Fruit fly (Drosophila melanogaster) whole organism, embryonic: Measurements from ENCODE around the gene armi.

Source experiments
- Ada2b ChIP-seq: fragments of 200-800 bp; sonication (Bioruptor generic); IDR thresholded peaks from 2 replicates; pipeline ENCODE4 v1.3.6; 2022; ENCODE audit warnings: missing biosample characterization, missing genetic modification characterization
- Bdp1 ChIP-seq: fragments of 200-800 bp; sonication (Bioruptor generic); optimal IDR thresholded peaks from 3 replicates; lab custom pipeline; 2016; ENCODE audit warnings: missing biosample characterization, missing genetic modification characterization
- Bgb ChIP-seq: fragments of 200-800 bp; sonication (Bioruptor generic); IDR thresholded peaks from 2 replicates; pipeline ENCODE4 v1.3.6; 2022; ENCODE audit warnings: missing biosample characterization, missing genetic modification characterization; ENCODE audit not compliant: partially characterized antibody
- Blimp-1 ChIP-seq: fragments of 200-800 bp; sonication (Bioruptor generic); optimal IDR thresholded peaks from 3 replicates; lab custom pipeline; 2018; ENCODE audit warnings: missing biosample characterization, missing genetic modification characterization, mild to moderate bottlenecking, moderate library complexity, missing genetic modification reagents
- CG12071 ChIP-seq: fragments of 200-800 bp; sonication (Bioruptor generic); optimal IDR thresholded peaks from 3 replicates; lab custom pipeline; 2018; ENCODE audit warnings: missing biosample characterization, mild to moderate bottlenecking, missing genetic modification characterization
- CG12299 ChIP-seq: fragments of 200-800 bp; sonication (Bioruptor generic); optimal IDR thresholded peaks from 2 replicates; lab custom pipeline; 2018; ENCODE audit warnings: missing biosample characterization, mild to moderate bottlenecking, missing genetic modification characterization
- CG13123 ChIP-seq: fragments of 200-800 bp; sonication (Bioruptor generic); optimal IDR thresholded peaks from 2 replicates; lab custom pipeline; 2016; ENCODE audit warnings: missing biosample characterization, missing genetic modification characterization
- CG13624 ChIP-seq: fragments of 200-800 bp; sonication (Bioruptor generic); optimal IDR thresholded peaks from 2 replicates; lab custom pipeline; 2016; ENCODE audit warnings: missing biosample characterization, missing genetic modification characterization
- CG15269 ChIP-seq: fragments of 200-800 bp; sonication (Bioruptor generic); optimal IDR thresholded peaks from 2 replicates; lab custom pipeline; 2018; ENCODE audit warnings: missing biosample characterization, mild to moderate bottlenecking, missing genetic modification characterization, moderate library complexity
- CG15514 ChIP-seq: fragments of 200-800 bp; sonication (Bioruptor generic); optimal IDR thresholded peaks from 3 replicates; lab custom pipeline; 2017; ENCODE audit warnings: missing biosample characterization, missing genetic modification characterization, mild to moderate bottlenecking, moderate library complexity, missing genetic modification reagents
- CG17385 ChIP-seq: fragments of 200-800 bp; sonication (Bioruptor generic); optimal IDR thresholded peaks from 3 replicates; lab custom pipeline; 2018; ENCODE audit warnings: missing biosample characterization, mild to moderate bottlenecking, missing genetic modification characterization
- CG42726 ChIP-seq: fragments of 200-800 bp; sonication (Bioruptor generic); IDR thresholded peaks from 2 replicates; pipeline ENCODE4 v1.3.6; 2022; ENCODE audit warnings: missing biosample characterization, missing genetic modification characterization; ENCODE audit not compliant: partially characterized antibody
- CG8281 ChIP-seq: fragments of 200-800 bp; sonication (Bioruptor generic); optimal IDR thresholded peaks from 2 replicates; lab custom pipeline; 2018; ENCODE audit warnings: missing biosample characterization, mild to moderate bottlenecking, missing genetic modification characterization, moderate library complexity
- CG8359 ChIP-seq: fragments of 200-800 bp; sonication (Bioruptor generic); optimal IDR thresholded peaks from 2 replicates; lab custom pipeline; 2017; ENCODE audit warnings: missing biosample characterization, mild to moderate bottlenecking, missing genetic modification characterization, borderline replicate concordance
- CG9437 ChIP-seq: fragments of 200-800 bp; sonication (Bioruptor generic); optimal IDR thresholded peaks from 2 replicates; lab custom pipeline; 2018; ENCODE audit warnings: missing biosample characterization, mild to moderate bottlenecking, missing genetic modification characterization
- CG9932 ChIP-seq: fragments of 200-800 bp; sonication (Bioruptor generic); IDR thresholded peaks from 2 replicates; pipeline ENCODE4 v1.3.6; 2022; ENCODE audit warnings: missing biosample characterization, missing genetic modification characterization
- Doc3 ChIP-seq: fragments of 200-800 bp; sonication (Bioruptor generic); IDR thresholded peaks from 3 replicates; pipeline ENCODE4 v1.3.6; 2022; ENCODE audit warnings: missing biosample characterization, missing genetic modification characterization; ENCODE audit not compliant: partially characterized antibody
- Dp ChIP-seq: fragments of 200-800 bp; sonication (Bioruptor generic); optimal IDR thresholded peaks from 2 replicates; lab custom pipeline; 2018; ENCODE audit warnings: missing biosample characterization, mild to moderate bottlenecking, missing genetic modification characterization, moderate library complexity
- E2f2 ChIP-seq: fragments of 200-800 bp; sonication (Bioruptor generic); IDR thresholded peaks from 2 replicates; pipeline ENCODE4 v1.3.6; 2022; ENCODE audit warnings: missing biosample characterization, missing genetic modification characterization
- Ets65A ChIP-seq: fragments of 200-800 bp; sonication (Bioruptor generic); peaks from one replicate; lab custom pipeline; 2016; ENCODE audit warnings: missing biosample characterization, missing genetic modification characterization
- Fer2 ChIP-seq: fragments of 200-800 bp; sonication (Bioruptor generic); optimal IDR thresholded peaks from 2 replicates; lab custom pipeline; 2018; ENCODE audit warnings: missing biosample characterization, mild to moderate bottlenecking, missing genetic modification characterization, moderate library complexity
- H2.0 ChIP-seq: fragments of 200-800 bp; sonication (Bioruptor generic); IDR thresholded peaks from 2 replicates; pipeline ENCODE4 v1.3.6; 2022; ENCODE audit warnings: missing biosample characterization, missing genetic modification characterization
- Hey ChIP-seq: fragments of 200-800 bp; sonication (Bioruptor generic); optimal IDR thresholded peaks from 3 replicates; lab custom pipeline; 2018; ENCODE audit warnings: missing biosample characterization, mild to moderate bottlenecking, missing genetic modification characterization
- Hr39 ChIP-seq: fragments of >200 bp; optimal IDR thresholded peaks from 2 replicates; lab custom pipeline; 2017
- Lhr ChIP-seq: fragments of 200-800 bp; sonication (Bioruptor generic); optimal IDR thresholded peaks from 3 replicates; lab custom pipeline; 2017; ENCODE audit warnings: mild to moderate bottlenecking, missing biosample characterization, missing genetic modification reagents, missing genetic modification characterization
- Neu2 ChIP-seq: fragments of 200-800 bp; sonication (Bioruptor generic); optimal IDR thresholded peaks from 3 replicates; lab custom pipeline; 2016; ENCODE audit warnings: missing biosample characterization, missing genetic modification characterization, borderline replicate concordance
- Trl ChIP-seq, 3 experiments: fragments of >200 bp in 2 of 3; fragments of 200-800 bp in 1 of 3; sonication (Bioruptor generic) in 1 of 3; optimal IDR thresholded peaks; 2 replicates in 1 of 3; 3 replicates in 2 of 3; lab custom pipeline; 2016 to 2017; ENCODE audit warnings: missing biosample characterization in 1 of 3, missing genetic modification characterization in 1 of 3
- Usf ChIP-seq: fragments of 200-800 bp; sonication (Bioruptor generic); optimal IDR thresholded peaks from 2 replicates; lab custom pipeline; 2017; ENCODE audit warnings: missing genotype, missing biosample characterization, missing genetic modification characterization
- Vsx1 ChIP-seq: fragments of 200-800 bp; sonication (Bioruptor generic); optimal IDR thresholded peaks from 2 replicates; lab custom pipeline; 2017; ENCODE audit warnings: missing biosample characterization, mild to moderate bottlenecking, missing genetic modification characterization, missing genetic modification reagents
- ab ChIP-seq: fragments of 200-800 bp; sonication (Bioruptor generic); optimal IDR thresholded peaks from 2 replicates; lab custom pipeline; 2016; ENCODE audit warnings: missing biosample characterization, missing genetic modification characterization
- ara ChIP-seq: fragments of 200-800 bp; sonication (Bioruptor generic); IDR thresholded peaks from 2 replicates; pipeline ENCODE4 v1.3.6; 2022; ENCODE audit warnings: missing biosample characterization, missing genetic modification characterization
- bigmax ChIP-seq: fragments of 200-800 bp; sonication (Bioruptor generic); optimal IDR thresholded peaks from 2 replicates; lab custom pipeline; 2018; ENCODE audit warnings: missing biosample characterization, mild to moderate bottlenecking, missing genetic modification characterization
- ci ChIP-seq: fragments of 200-800 bp; sonication (Bioruptor generic); IDR thresholded peaks from 3 replicates; pipeline ENCODE4 v1.3.6; 2022; ENCODE audit warnings: missing biosample characterization, missing genetic modification characterization
- disco-r ChIP-seq: fragments of 200-800 bp; sonication (Bioruptor generic); optimal IDR thresholded peaks from 2 replicates; lab custom pipeline; 2016; ENCODE audit warnings: missing biosample characterization, missing genetic modification characterization
- dpn ChIP-seq, 2 experiments: fragments of 200-800 bp; sonication (Bioruptor generic); optimal IDR thresholded peaks; 3 replicates each; lab custom pipeline; 2016; ENCODE audit warnings: missing biosample characterization in 2 of 2, missing genetic modification characterization in 2 of 2
- gsb ChIP-seq: fragments of 200-800 bp; sonication (Bioruptor generic); IDR thresholded peaks from 2 replicates; pipeline ENCODE4 v1.3.6; 2022; ENCODE audit warnings: missing biosample characterization, missing genetic modification characterization
- nerfin-2 ChIP-seq: fragments of 200-800 bp; sonication (Bioruptor generic); IDR thresholded peaks from 2 replicates; pipeline ENCODE4 v1.3.6; 2022; ENCODE audit warnings: missing biosample characterization, missing genetic modification characterization; ENCODE audit not compliant: partially characterized antibody
- odd ChIP-seq: fragments of 200-800 bp; sonication (Bioruptor generic); optimal IDR thresholded peaks from 2 replicates; lab custom pipeline; 2017; ENCODE audit warnings: missing biosample characterization, mild to moderate bottlenecking, missing genetic modification characterization
- phol ChIP-seq: fragments of 200-800 bp; sonication (Bioruptor generic); optimal IDR thresholded peaks from 3 replicates; lab custom pipeline; 2018; ENCODE audit warnings: missing biosample characterization, mild to moderate bottlenecking, missing genetic modification characterization, moderate library complexity
- prd ChIP-seq, 3 experiments: fragments of >200 bp in 2 of 3; fragments of 200-800 bp in 1 of 3; sonication (Bioruptor generic) in 1 of 3; optimal IDR thresholded peaks in 2 of 3; IDR thresholded peaks in 1 of 3; 2 replicates in 2 of 3; 3 replicates in 1 of 3; pipeline versions ENCODE4 v1.3.6 to Lab custom; 2017 to 2022; ENCODE audit warnings: missing biosample characterization in 1 of 3, missing genetic modification characterization in 1 of 3
- run ChIP-seq: fragments of 200-800 bp; sonication (Bioruptor generic); optimal IDR thresholded peaks from 3 replicates; lab custom pipeline; 2018; ENCODE audit warnings: missing biosample characterization, mild to moderate bottlenecking, missing genetic modification characterization
- schlank ChIP-seq: fragments of 200-800 bp; sonication (Bioruptor generic); optimal IDR thresholded peaks from 2 replicates; lab custom pipeline; 2018; ENCODE audit warnings: missing biosample characterization, mild to moderate bottlenecking, missing genetic modification characterization
- slp2 ChIP-seq: fragments of 200-800 bp; sonication (Bioruptor generic); optimal IDR thresholded peaks from 2 replicates; lab custom pipeline; 2016; ENCODE audit warnings: missing biosample characterization, missing genetic modification characterization
- tap ChIP-seq: fragments of 200-800 bp; optimal IDR thresholded peaks from 3 replicates; lab custom pipeline; 2019; ENCODE audit warnings: missing biosample characterization, mild to moderate bottlenecking, missing genetic modification characterization, moderate library complexity
- toy ChIP-seq: fragments of 200-800 bp; sonication (Bioruptor generic); IDR thresholded peaks from 2 replicates; pipeline ENCODE4 v1.3.6; 2022; ENCODE audit warnings: missing biosample characterization, missing genetic modification characterization
- trem ChIP-seq: fragments of 200-800 bp; optimal IDR thresholded peaks from 3 replicates; lab custom pipeline; 2019; ENCODE audit warnings: missing biosample characterization, mild to moderate bottlenecking, missing genetic modification characterization, moderate library complexity
- tx ChIP-seq: fragments of 200-800 bp; sonication (Bioruptor generic); optimal IDR thresholded peaks from 2 replicates; lab custom pipeline; 2016; ENCODE audit warnings: missing biosample characterization, missing genetic modification characterization
- zen2 ChIP-seq: fragments of 200-800 bp; sonication (Bioruptor generic); IDR thresholded peaks from 3 replicates; pipeline ENCODE4 v1.3.6; 2022; ENCODE audit warnings: missing biosample characterization, missing genetic modification characterization; ENCODE audit not compliant: partially characterized antibody

armi gene

DNA sequence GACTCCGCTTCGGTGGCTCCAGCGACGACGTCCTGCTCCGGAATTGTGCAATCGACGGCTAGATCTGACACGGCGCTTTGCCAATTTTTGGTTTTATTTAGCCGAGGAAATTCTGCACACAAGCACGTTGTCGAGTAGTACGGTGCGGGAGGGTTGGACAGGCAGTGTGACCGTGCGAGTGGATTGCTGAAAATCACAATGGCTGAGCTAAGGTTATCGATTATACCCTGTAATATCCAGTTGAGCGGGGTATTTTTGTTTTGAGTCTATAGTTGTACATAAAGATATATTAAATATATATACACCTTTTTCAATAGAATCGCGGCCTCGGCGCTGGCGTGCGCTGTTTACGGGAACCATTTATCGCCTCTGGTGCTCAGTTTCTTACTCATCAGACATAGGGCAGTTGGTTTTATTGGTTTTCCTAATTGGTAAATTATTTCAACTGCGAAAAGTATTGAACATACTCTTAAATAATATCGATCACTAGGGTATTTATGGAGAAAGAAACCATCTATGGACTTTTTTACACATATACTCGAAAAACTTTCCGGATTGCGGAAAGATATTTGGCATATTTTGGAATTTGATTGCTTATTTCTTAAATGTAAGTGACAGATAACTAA lies 602 bp upstream of the armi start, which contains the start of gene eIF5B (continued):
- TF ChIP-seq Neu2 (GFP tag; lab: Kevin White, UChicago) (no peak), CG12071 (GFP tag; lab: Kevin White, UChicago) (peak; percentile 7), tx (GFP tag; lab: Kevin White, UChicago) (no peak), dpn (GFP tag; optimal IDR thresholded peaks at IDR 0.05; lab: Kevin White, UChicago) (peak; percentile 57 to 77), CG13624 (GFP tag; lab: Kevin White, UChicago) (peak; percentile 40), Vsx1 (GFP tag; lab: Kevin White, UChicago) (no peak), Trl (optimal IDR thresholded peaks at IDR 0.05; lab: Kevin White, UChicago) (no peak), Trl (GFP tag; optimal IDR thresholded peaks at IDR 0.05; lab: Kevin White, UChicago) (peak; percentile 12), CG9437 (GFP tag; lab: Kevin White, UChicago) (peak; percentile 68), Usf (GFP tag; lab: Kevin White, UChicago) (peak; percentile 78), CG15269 (tag; lab: Kevin White, UChicago) (peak; percentile 85), Ada2b (GFP tag; lab: Robert Waterston, UW) (peak; percentile 80), Bdp1 (GFP tag; lab: Kevin White, UChicago) (peak; percentile 36), nerfin-2 (GFP tag; lab: Robert Waterston, UW) (no peak), run (tag; lab: Kevin White, UChicago) (peak; percentile 28), Blimp-1 (GFP tag; lab: Kevin White, UChicago) (peak; percentile 52), CG15514 (peak; percentile 57), Dp (GFP tag; lab: Kevin White, UChicago) (no peak), odd (GFP tag; lab: Kevin White, UChicago) (peak; percentile 59), Fer2 (tag; lab: Kevin White, UChicago) (peak; percentile 37), bigmax (GFP tag; lab: Kevin White, UChicago) (peak; percentile 8), CG17385 (peak; percentile 73), schlank (tag; lab: Kevin White, UChicago) (peak; percentile 42), CG8359 (GFP tag; lab: Kevin White, UChicago) (no peak), ara (GFP tag; lab: Robert Waterston, UW) (peak; percentile 71), Hr39 (no peak), Bgb (no peak; the same call in 1 of the 2 replicates), prd (optimal IDR thresholded peaks at IDR 0.05; lab: Kevin White, UChicago) (no peak), prd (GFP tag; IDR thresholded peaks at IDR 0.05; lab: Robert Waterston, UW) (peak; percentile 91), Doc3 (GFP tag; lab: Robert Waterston, UW) (no peak), slp2 (GFP tag; lab: Kevin White, UChicago) (peak; percentile 43), Lhr (peak; percentile 50), zen2 (GFP tag; lab: Robert Waterston, UW) (no peak), ab (peak; percentile 34), CG12299 (tag; lab: Kevin White, UChicago) (no peak), ci (GFP tag; lab: Robert Waterston, UW) (peak; percentile 87), Ets65A (GFP tag; lab: Kevin White, UChicago) (peak; percentile 92), tap (tag; lab: Kevin White, UChicago) (peak; percentile 73), CG13123 (GFP tag; lab: Kevin White, UChicago) (peak; percentile 33), Hey (tag; lab: Kevin White, UChicago) (no peak), trem (peak; percentile 33), CG9932 (GFP tag; lab: Robert Waterston, UW) (peak; percentile 90), disco-r (GFP tag; lab: Kevin White, UChicago) (peak; percentile 24), gsb (GFP tag; lab: Robert Waterston, UW) (peak; percentile 70), H2.0 (GFP tag; lab: Robert Waterston, UW) (peak; percentile 86), toy (GFP tag; lab: Robert Waterston, UW) (no peak), CG42726 (no peak), E2f2 (GFP tag; lab: Robert Waterston, UW) (peak; percentile 59), phol (tag; lab: Kevin White, UChicago) (peak; percentile 81), CG8281 (peak; percentile 48)
